Fruit fly (Drosophila melanogaster) whole organism, embryonic: ENCODE measurements around the gene CG10254.
A peak's percentile ranks its signal among the peaks of the same experiment; 100 is the strongest.

Experiments
- Blimp-1 ChIP-seq: fragments of 200-800 bp; sonication (Bioruptor generic); optimal IDR thresholded peaks from 3 replicates; lab custom pipeline; 2018; ENCODE audit warnings: missing biosample characterization, missing genetic modification characterization, mild to moderate bottlenecking, moderate library complexity, missing genetic modification reagents
- C15 ChIP-seq: fragments of 200-800 bp; sonication (Bioruptor generic); IDR thresholded peaks from 3 replicates; pipeline ENCODE4 v1.3.6; 2022; ENCODE audit warnings: missing biosample characterization, missing genetic modification characterization
- CG11456 ChIP-seq: fragments of 200-800 bp; sonication (Bioruptor generic); IDR thresholded peaks from 3 replicates; pipeline ENCODE4 v1.3.6; 2022; ENCODE audit warnings: missing biosample characterization, missing genetic modification characterization
- CG13424 ChIP-seq: fragments of 200-800 bp; sonication (Bioruptor generic); optimal IDR thresholded peaks from 2 replicates; lab custom pipeline; 2019; ENCODE audit warnings: missing biosample characterization, mild to moderate bottlenecking, missing genetic modification characterization, moderate library complexity
- CG15479 ChIP-seq: fragments of 200-800 bp; sonication (Bioruptor generic); optimal IDR thresholded peaks from 3 replicates; lab custom pipeline; 2019; ENCODE audit warnings: missing biosample characterization, mild to moderate bottlenecking, missing genetic modification characterization, moderate library complexity
- CG15514 ChIP-seq: fragments of 200-800 bp; sonication (Bioruptor generic); optimal IDR thresholded peaks from 3 replicates; lab custom pipeline; 2017; ENCODE audit warnings: missing biosample characterization, missing genetic modification characterization, mild to moderate bottlenecking, moderate library complexity, missing genetic modification reagents
- CG15601 ChIP-seq: fragments of 200-800 bp; sonication (Bioruptor generic); optimal IDR thresholded peaks from 3 replicates; lab custom pipeline; 2019; ENCODE audit warnings: missing biosample characterization, mild to moderate bottlenecking, missing genetic modification characterization, moderate library complexity
- CG1647 ChIP-seq: fragments of 200-800 bp; sonication (Bioruptor generic); optimal IDR thresholded peaks from 3 replicates; lab custom pipeline; 2016; ENCODE audit warnings: missing biosample characterization, missing genetic modification characterization
- CG32532 ChIP-seq: fragments of 200-800 bp; sonication (Bioruptor generic); IDR thresholded peaks from 2 replicates; pipeline ENCODE4 v1.3.6; 2022; ENCODE audit warnings: missing biosample characterization, missing genetic modification characterization
- CG43689 ChIP-seq: fragments of 200-800 bp; sonication (Bioruptor generic); IDR thresholded peaks from 2 replicates; pipeline ENCODE4 v1.3.6; 2022; ENCODE audit warnings: missing biosample characterization, missing genetic modification characterization
- CG4707 ChIP-seq: fragments of 200-800 bp; sonication (Bioruptor generic); optimal IDR thresholded peaks from 2 replicates; lab custom pipeline; 2018; ENCODE audit warnings: missing biosample characterization, mild to moderate bottlenecking, missing genetic modification characterization, moderate library complexity
- CG6175 ChIP-seq: fragments of 200-800 bp; sonication (Bioruptor generic); IDR thresholded peaks from 3 replicates; pipeline ENCODE4 v1.3.6; 2022; ENCODE audit warnings: missing biosample characterization, missing genetic modification characterization
- CG6654 ChIP-seq: fragments of 200-800 bp; sonication (Bioruptor generic); optimal IDR thresholded peaks from 2 replicates; lab custom pipeline; 2017; ENCODE audit warnings: missing biosample characterization, mild to moderate bottlenecking, missing genetic modification characterization
- CG8281 ChIP-seq: fragments of 200-800 bp; sonication (Bioruptor generic); optimal IDR thresholded peaks from 2 replicates; lab custom pipeline; 2018; ENCODE audit warnings: missing biosample characterization, mild to moderate bottlenecking, missing genetic modification characterization, moderate library complexity
- CG9609 ChIP-seq: fragments of 200-800 bp; sonication (Bioruptor generic); optimal IDR thresholded peaks from 3 replicates; lab custom pipeline; 2016; ENCODE audit warnings: missing biosample characterization, missing genetic modification characterization
- CG9932 ChIP-seq: fragments of 200-800 bp; sonication (Bioruptor generic); IDR thresholded peaks from 2 replicates; pipeline ENCODE4 v1.3.6; 2022; ENCODE audit warnings: missing biosample characterization, missing genetic modification characterization
- Ets65A ChIP-seq: fragments of 200-800 bp; sonication (Bioruptor generic); peaks from one replicate; lab custom pipeline; 2016; ENCODE audit warnings: missing biosample characterization, missing genetic modification characterization
- Fer3 ChIP-seq: fragments of 200-800 bp; sonication (Bioruptor generic); optimal IDR thresholded peaks from 2 replicates; lab custom pipeline; 2018; ENCODE audit warnings: missing biosample characterization, mild to moderate bottlenecking, missing genetic modification characterization, moderate library complexity
- Med ChIP-seq: fragments of 200-800 bp; sonication (Bioruptor generic); peaks from one replicate; lab custom pipeline; 2016; ENCODE audit warnings: missing biosample characterization, missing genetic modification characterization, mild to moderate bottlenecking, inconsistent platforms, moderate library complexity
- PHDP ChIP-seq: fragments of 200-800 bp; sonication (Bioruptor generic); optimal IDR thresholded peaks from 3 replicates; lab custom pipeline; 2018; ENCODE audit warnings: missing biosample characterization, mild to moderate bottlenecking, missing genetic modification characterization, moderate library complexity
- ci ChIP-seq: fragments of 200-800 bp; sonication (Bioruptor generic); IDR thresholded peaks from 3 replicates; pipeline ENCODE4 v1.3.6; 2022; ENCODE audit warnings: missing biosample characterization, missing genetic modification characterization
- crol ChIP-seq: fragments of 200-800 bp; sonication (Bioruptor generic); IDR thresholded peaks from 2 replicates; pipeline ENCODE4 v1.3.6; 2022; ENCODE audit warnings: missing biosample characterization, missing genetic modification characterization
- eve ChIP-seq, 2 experiments: fragments of >200 bp; optimal IDR thresholded peaks; 2 replicates each; lab custom pipeline; 2017; ENCODE audit warnings: missing biosample characterization in 2 of 2, missing genetic modification characterization in 2 of 2
- grn ChIP-seq: fragments of 200-800 bp; sonication (Bioruptor generic); optimal IDR thresholded peaks from 3 replicates; lab custom pipeline; 2017; ENCODE audit warnings: missing biosample characterization, missing genetic modification characterization
- ham ChIP-seq: fragments of 200-800 bp; sonication (Bioruptor generic); IDR thresholded peaks from 2 replicates; pipeline ENCODE4 v1.3.6; 2022; ENCODE audit warnings: missing biosample characterization, missing genetic modification characterization
- her ChIP-seq: fragments of 200-800 bp; sonication (Bioruptor generic); optimal IDR thresholded peaks from 2 replicates; lab custom pipeline; 2016; ENCODE audit warnings: missing biosample characterization, missing genetic modification characterization
- mam ChIP-seq: fragments of 200-800 bp; sonication (Bioruptor generic); optimal IDR thresholded peaks from 3 replicates; lab custom pipeline; 2016; ENCODE audit warnings: missing biosample characterization, missing genetic modification characterization
- tio ChIP-seq: fragments of 200-800 bp; sonication (Bioruptor generic); optimal IDR thresholded peaks from 2 replicates; lab custom pipeline; 2017; ENCODE audit warnings: missing biosample characterization, missing genetic modification characterization, inconsistent platforms
- twi ChIP-seq: fragments of 200-800 bp; optimal IDR thresholded peaks from 2 replicates; lab custom pipeline; 2019; ENCODE audit warnings: missing biosample characterization, mild to moderate bottlenecking, missing genetic modification characterization, moderate library complexity
- yki ChIP-seq: fragments of >200 bp; optimal IDR thresholded peaks from 3 replicates; lab custom pipeline; 2018

The CG10254 gene

dm6 chr3R:23678349-23679193 is 16.2 kb downstream of the CG10254 start, which contains the start of gene GILT2 (continued):
- TF ChIP-seq crol (peak; percentile 42), CG43689 (GFP tag; lab: Robert Waterston, UW) (peak; percentile 51; the same call in 1 of the 2 replicates)

DNA sequence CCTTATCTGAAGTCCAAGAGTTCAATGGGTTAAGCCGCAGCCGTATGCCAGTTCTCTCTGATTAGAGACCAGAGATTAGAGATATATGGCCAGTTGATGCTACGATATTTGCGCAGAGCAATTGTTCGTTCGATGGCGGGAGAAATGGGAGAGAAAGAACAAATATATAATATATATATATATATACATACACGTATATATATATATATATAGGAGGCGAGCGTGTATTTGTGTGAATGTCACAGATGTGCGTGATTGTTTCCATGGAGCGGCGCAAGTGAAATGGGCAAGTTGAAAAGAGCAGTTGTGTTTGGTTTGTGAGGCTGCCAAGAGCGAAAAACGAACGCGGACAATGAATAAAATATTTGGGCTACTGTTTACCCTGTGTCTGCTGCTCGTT is 17.7 kb downstream of the CG10254 start, which contains the start of gene GILT3:
TSS of gene GILT3 (plus strand) at position 301 of the 400 bp plus-strand sequence.
- TF ChIP-seq CG15479 (GFP tag; lab: Kevin White, UChicago): no peak
- 0 out of 2 replicates have a peak, but pooled peaks have one; percentile 25 for TF ChIP-seq CG32532 (GFP tag; lab: Robert Waterston, UW)
- peak; percentile 6 for TF ChIP-seq Med (GFP tag; lab: Kevin White, UChicago)
- TF ChIP-seq, all 482 proteins: peak for 2

dm6 chr3R:23675646-23676045 is 19.1 kb downstream of the CG10254 start:
- no peak for TF ChIP-seq ci (GFP tag; lab: Robert Waterston, UW)
- no peak for TF ChIP-seq eve (GFP tag; optimal IDR thresholded peaks at IDR 0.05; lab: Kevin White, UChicago)
- TF ChIP-seq mam (GFP tag; lab: Kevin White, UChicago): no peak
- no peak for TF ChIP-seq Fer3 (tag; lab: Kevin White, UChicago)
- TF ChIP-seq grn (GFP tag; lab: Kevin White, UChicago): no peak
- no peak for TF ChIP-seq CG6175 (GFP tag; lab: Robert Waterston, UW)
- no peak for TF ChIP-seq CG13424 (tag; lab: Kevin White, UChicago)
- TF ChIP-seq CG9932 (GFP tag; lab: Robert Waterston, UW): no peak
- TF ChIP-seq her (GFP tag; lab: Kevin White, UChicago): no peak
- TF ChIP-seq, all 482 proteins: peak for 0

dm6 chr3R:23674369-23674768 is 20.4 kb downstream of the CG10254 start:
- TF ChIP-seq CG11456 (GFP tag; lab: Robert Waterston, UW) (no peak), tio (GFP tag; lab: Kevin White, UChicago) (no peak), twi (tag; lab: Kevin White, UChicago) (no peak), CG1647 (no peak), C15 (no peak), CG15479 (GFP tag; lab: Kevin White, UChicago) (no peak), CG8281 (tag; lab: Kevin White, UChicago) (no peak), CG9609 (GFP tag; lab: Kevin White, UChicago) (no peak), Blimp-1 (GFP tag; lab: Kevin White, UChicago) (no peak), CG15514 (GFP tag; lab: Kevin White, UChicago) (no peak), CG4707 (GFP tag; lab: Kevin White, UChicago) (no peak)

DNA sequence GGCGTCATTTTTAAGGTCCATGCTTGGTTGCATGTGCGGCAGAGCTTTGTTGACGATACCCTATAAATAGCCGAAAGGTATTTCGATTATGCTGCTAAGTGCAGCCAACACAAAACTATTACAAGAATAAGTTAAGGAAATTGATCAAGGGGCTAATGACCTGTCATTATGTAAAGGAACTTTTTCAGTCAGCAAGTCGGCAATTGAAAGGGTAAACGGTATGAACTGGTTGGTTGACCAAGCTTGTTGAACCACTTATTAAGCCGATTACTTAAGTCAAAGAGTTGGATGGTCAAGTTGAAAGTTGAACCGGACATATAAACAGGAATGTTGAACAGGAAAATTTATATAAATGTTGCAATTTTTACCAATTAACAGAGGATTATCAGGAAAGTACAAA is 21.7 kb downstream of the CG10254 start:
- no peak for TF ChIP-seq CG6654 (GFP tag; lab: Kevin White, UChicago)
- TF ChIP-seq yki (lab: Kevin White, UChicago): no peak
- no peak for TF ChIP-seq PHDP (tag; lab: Kevin White, UChicago)
- TF ChIP-seq ham (GFP tag; lab: Robert Waterston, UW): no peak
- TF ChIP-seq Ets65A (GFP tag; lab: Kevin White, UChicago): peak; percentile 16
- TF ChIP-seq CG15601 (tag; lab: Kevin White, UChicago): peak; percentile 64
